Fruit fly (Drosophila melanogaster): ENCODE data around the gene CG31300.

The CG31300 gene

DNA sequence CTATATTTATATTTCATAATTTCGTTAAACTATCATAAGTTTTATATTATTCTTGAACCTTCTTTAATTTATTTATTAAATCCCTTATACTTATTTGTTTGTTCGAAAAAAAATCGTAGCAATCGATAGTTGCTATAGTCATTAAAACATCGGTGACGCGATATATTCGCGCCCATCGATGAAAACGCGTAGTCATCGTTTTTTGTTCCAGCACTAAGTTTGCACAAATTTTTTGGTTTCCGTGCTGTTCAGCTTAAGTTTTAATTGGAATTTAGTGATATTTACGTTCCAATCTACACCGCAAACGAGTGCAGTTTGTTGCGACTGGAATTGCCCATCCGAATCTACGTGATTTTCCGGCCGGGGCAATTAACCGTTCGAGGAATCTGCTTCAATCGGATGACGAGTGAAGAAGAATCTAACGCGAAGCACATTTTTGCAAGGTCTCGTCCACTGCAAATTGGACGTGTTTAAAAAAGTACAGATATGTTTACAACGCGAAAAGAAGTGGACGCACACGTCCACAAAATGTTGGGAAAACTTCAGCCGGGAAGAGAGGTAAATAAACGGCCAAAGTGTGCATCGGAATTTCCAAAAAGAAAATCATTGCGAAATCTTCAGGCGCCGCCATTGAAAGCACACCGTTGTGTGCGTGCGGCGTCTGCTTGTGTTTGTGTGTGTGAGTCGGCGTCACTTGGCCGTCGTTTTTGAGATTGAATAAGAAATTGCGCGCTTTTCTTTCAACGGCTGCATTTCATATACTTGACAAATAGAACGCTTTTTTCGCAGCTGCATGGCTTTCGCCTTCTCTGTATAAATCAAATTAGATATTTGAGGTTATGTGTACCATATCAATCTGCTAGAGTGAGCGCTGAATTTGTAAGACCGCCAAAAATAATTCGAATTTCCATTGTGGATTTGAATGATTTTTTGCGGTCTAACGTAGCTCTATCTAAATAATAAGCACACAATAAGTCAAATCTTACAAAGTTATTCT is 34.0 kb upstream of the CG31300 start, which contains the start of gene Nup358 (continued):
- TF ChIP-seq CG32772 (GFP tag; IDR thresholded peaks at IDR 0.05) (no peak), CG2712 (tag; optimal IDR thresholded peaks at IDR 0.05) (peak; percentile 48), stc (GFP tag; IDR thresholded peaks at IDR 0.05) (no peak), ato (GFP tag; IDR thresholded peaks at IDR 0.05; ENCODE audit: partially characterized antibody) (peak; percentile 99), HLH4C (GFP tag; IDR thresholded peaks at IDR 0.05; ENCODE audit: partially characterized antibody) (peak; percentile 99), Mes4 (GFP tag; optimal IDR thresholded peaks at IDR 0.05) (no peak), B-H1 (GFP tag; IDR thresholded peaks at IDR 0.05) (no peak), gt (GFP tag; IDR thresholded peaks at IDR 0.05) (no peak), Dfd (GFP tag; optimal IDR thresholded peaks at IDR 0.05) (no peak), shn (GFP tag; optimal IDR thresholded peaks at IDR 0.05) (no peak), CrebB (tag; optimal IDR thresholded peaks at IDR 0.05) (no peak), dm (GFP tag; optimal IDR thresholded peaks at IDR 0.05) (peak; percentile 21), Ada2b (GFP tag; IDR thresholded peaks at IDR 0.05) (no peak), Dek (tag; optimal IDR thresholded peaks at IDR 0.05) (no peak), Dref (GFP tag; IDR thresholded peaks at IDR 0.05) (peak; percentile 98), CG3726 (GFP tag; IDR thresholded peaks at IDR 0.05) (no peak), CG2116 (GFP tag; optimal IDR thresholded peaks at IDR 0.05) (peak; percentile 76), CG3163 (GFP tag; optimal IDR thresholded peaks at IDR 0.05) (no peak), en (GFP tag; optimal IDR thresholded peaks at IDR 0.05) (no peak), pzg (GFP tag; optimal IDR thresholded peaks at IDR 0.05) (peak; percentile 72), Nf-YC (tag; optimal IDR thresholded peaks at IDR 0.05) (peak; percentile 11), CG9215 (GFP tag; IDR thresholded peaks at IDR 0.05) (no peak), CG30403 (GFP tag; optimal IDR thresholded peaks at IDR 0.05) (peak; percentile 20), pfk (GFP tag; optimal IDR thresholded peaks at IDR 0.05) (no peak), tna (GFP tag; IDR thresholded peaks at IDR 0.05; ENCODE audit: partially characterized antibody) (peak; percentile 98), CG18262 (tag; optimal IDR thresholded peaks at IDR 0.05) (peak; percentile 25), CG11504 (tag; optimal IDR thresholded peaks at IDR 0.05) (no peak), ham (GFP tag; IDR thresholded peaks at IDR 0.05) (no peak), org-1 (GFP tag; optimal IDR thresholded peaks at IDR 0.05) (no peak), cad (GFP tag; optimal IDR thresholded peaks at IDR 0.05) (no peak), CG9932 (GFP tag; IDR thresholded peaks at IDR 0.05) (peak; percentile 64), CoRest (tag; optimal IDR thresholded peaks at IDR 0.05) (peak; percentile 22), amos (GFP tag; IDR thresholded peaks at IDR 0.05; ENCODE audit: partially characterized antibody) (peak; percentile 99), Sry-δ (GFP tag; optimal IDR thresholded peaks at IDR 0.05) (peak; percentile 91), emc (GFP tag; optimal IDR thresholded peaks at IDR 0.05) (no peak), CG15269 (tag; optimal IDR thresholded peaks at IDR 0.05) (no peak), CTCF (GFP tag; optimal IDR thresholded peaks at IDR 0.05) (no peak), CG15479 (GFP tag; optimal IDR thresholded peaks at IDR 0.05) (peak; percentile 70)

DNA sequence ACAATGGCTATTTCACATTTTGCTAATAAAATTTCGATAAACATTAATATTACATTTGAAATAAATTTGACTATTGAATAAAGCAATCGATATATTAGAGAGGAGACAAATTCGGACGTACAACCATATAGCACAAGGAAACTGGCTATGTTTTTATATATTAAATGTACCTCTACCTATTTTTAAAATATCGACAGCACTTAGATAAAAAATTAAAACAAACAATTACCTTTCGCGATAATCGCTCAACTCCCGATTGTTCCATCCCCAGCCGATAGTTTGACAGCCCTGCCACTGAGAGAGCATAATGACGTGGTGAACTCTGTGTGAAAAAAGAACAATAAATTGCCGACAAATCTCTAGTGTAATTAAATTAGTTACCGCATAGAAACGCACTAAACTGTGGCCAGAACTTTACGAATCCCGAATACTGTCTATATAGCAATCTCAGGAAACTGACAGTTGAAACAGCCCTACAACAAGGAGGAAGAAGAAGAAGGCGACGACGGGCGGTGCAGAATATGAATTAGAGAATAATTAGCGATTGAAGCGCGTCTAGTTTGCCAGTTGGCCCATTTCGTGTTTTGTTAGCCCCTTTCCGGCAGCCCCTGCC is 24.7 kb upstream of the CG31300 start, which contains the start of gene CG11857:
Gene CG11857 (plus strand): TSS at position 271 of the 613 bp plus-strand sequence.
- TF ChIP-seq CkIIα-i1 (GFP tag; IDR thresholded peaks at IDR 0.05) (peak; percentile 90), Bteb2 (GFP tag; optimal IDR thresholded peaks at IDR 0.05) (peak; percentile 98), CG17328 (GFP tag; IDR thresholded peaks at IDR 0.05) (peak; percentile 99), pnt (GFP tag; optimal IDR thresholded peaks at IDR 0.05) (peak; percentile 97), az2 (GFP tag; optimal IDR thresholded peaks at IDR 0.05) (peak; percentile 99), CG2116 (GFP tag; optimal IDR thresholded peaks at IDR 0.05) (peak; percentile 94), CG12155 (GFP tag; optimal IDR thresholded peaks at IDR 0.05) (peak; percentile 98), ro (GFP tag; IDR thresholded peaks at IDR 0.05) (peak; percentile 98), psq (GFP tag; optimal IDR thresholded peaks at IDR 0.05) (peak; percentile 93), CG4360 (GFP tag; IDR thresholded peaks at IDR 0.05) (peak; percentile 75), Hmx (GFP tag; optimal IDR thresholded peaks at IDR 0.05) (peak; percentile 96), lab (GFP tag; optimal IDR thresholded peaks at IDR 0.05) (peak; percentile 98), lmd (GFP tag; IDR thresholded peaks at IDR 0.05) (peak; percentile 99), CG15696 (tag; optimal IDR thresholded peaks at IDR 0.05) (peak; percentile 98)
